Worm (Caenorhabditis elegans) whole organism, midembryonic: Measurements from ENCODE around the gene pmk-3.

Experiments
- flt-1 ChIP-seq: fragments of 200-800 bp; sonication (Bioruptor generic); IDR thresholded peaks from 2 replicates; pipeline ENCODE4 v1.3.6; 2022; ENCODE audit warnings: missing genetic modification characterization, missing compliant biosample characterization
- klf-2 ChIP-seq: fragments of 200-800 bp; sonication (Bioruptor generic); conservative IDR thresholded peaks from 2 replicates; pipeline ENCODE4 v1.3.6; 2022; ENCODE audit warnings: missing genetic modification reagents, missing genetic modification characterization, missing compliant biosample characterization
- med-1 ChIP-seq: sonication (generic microtip); optimal IDR thresholded peaks from 2 replicates; lab custom pipeline; 2017; ENCODE audit warnings: missing genetic modification characterization, mild to moderate bottlenecking, missing compliant biosample characterization, antibody characterized with exemption, missing genetic modification reagents; ENCODE audit not compliant: insufficient read depth
- tab-1 ChIP-seq: fragments of 200-800 bp; sonication (Bioruptor generic); IDR thresholded peaks from 2 replicates; pipeline ENCODE4 v1.3.6; 2022; ENCODE audit warnings: missing genetic modification characterization, missing compliant biosample characterization
- ztf-23 ChIP-seq: fragments of 200-800 bp; sonication (Bioruptor generic); IDR thresholded peaks from 2 replicates; pipeline ENCODE4 v1.3.6; 2022; ENCODE audit warnings: missing genetic modification reagents, missing genetic modification characterization, missing compliant biosample characterization
- ztf-29 ChIP-seq: fragments of 200-800 bp; sonication (Bioruptor generic); IDR thresholded peaks from 2 replicates; pipeline ENCODE4 v1.3.6; 2022; ENCODE audit warnings: missing genetic modification reagents, missing genetic modification characterization, missing compliant biosample characterization

DNA sequence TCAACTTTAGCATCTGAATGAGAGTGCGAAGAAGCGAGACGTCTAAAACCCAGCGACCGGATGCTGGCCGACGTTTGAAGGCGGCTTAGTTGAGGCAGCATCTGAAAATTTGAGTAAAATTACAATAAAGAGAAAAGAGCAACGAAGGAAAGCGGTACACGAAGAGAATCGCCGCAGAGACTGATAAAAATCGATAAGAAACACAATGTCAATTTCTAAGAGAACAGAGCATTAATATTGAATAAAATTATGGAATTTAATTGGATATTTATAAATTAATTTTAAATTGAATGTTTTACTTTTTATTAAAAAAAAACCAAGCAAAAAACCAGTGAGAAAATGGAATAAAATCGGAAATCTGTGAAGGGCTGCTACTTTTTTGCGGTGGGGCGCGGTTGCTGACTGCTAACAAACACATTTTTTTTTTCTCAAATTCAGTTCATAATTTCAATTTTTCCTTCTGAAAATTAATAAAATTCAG, 8.8 kb upstream of the pmk-3 start, which contains the start of the genes ndub-11 and moc-3:
- no peak for TF ChIP-seq med-1
- no peak for TF ChIP-seq ztf-29 (GFP tag; lab: Robert Waterston, UW)
- TF ChIP-seq klf-2 (GFP tag; lab: Robert Waterston, UW): no peak
- no peak for TF ChIP-seq flt-1
- no peak for TF ChIP-seq tab-1
- no peak for TF ChIP-seq ztf-23 (GFP tag; lab: Robert Waterston, UW)
